Worm (Caenorhabditis elegans) whole organism, L1 larva: Measurements from ENCODE around the gene F34D10.9.

ENCODE experiments used
- C04F5.9 ChIP-seq: sonication (generic microtip); optimal IDR thresholded peaks from 2 replicates; lab custom pipeline; 2016; ENCODE audit warnings: missing genetic modification characterization, missing compliant biosample characterization
- Y116A8C.19 ChIP-seq: sonication (generic microtip); optimal IDR thresholded peaks from 2 replicates; lab custom pipeline; 2016; ENCODE audit warnings: missing compliant biosample characterization, missing genetic modification characterization, borderline replicate concordance
- aha-1 ChIP-seq: fragments of 150-350 bp; optimal IDR thresholded peaks from 2 replicates; lab custom pipeline; 2014; ENCODE audit warnings: missing biosample characterization, missing genetic modification characterization
- ama-1 ChIP-seq: fragments of 150-350 bp; optimal IDR thresholded peaks from 2 replicates; lab custom pipeline; 2014
- blmp-1 ChIP-seq: fragments of 150-350 bp; optimal IDR thresholded peaks from 2 replicates; lab custom pipeline; 2014; ENCODE audit warnings: missing biosample characterization, missing genetic modification characterization
- ceh-63 ChIP-seq: fragments of 200-800 bp; sonication (Bioruptor generic); optimal IDR thresholded peaks from 2 replicates; lab custom pipeline; 2018; ENCODE audit warnings: mild to moderate bottlenecking, missing genetic modification characterization, missing compliant biosample characterization
- ceh-90 ChIP-seq: sonication (generic microtip); optimal IDR thresholded peaks from 2 replicates; lab custom pipeline; 2016; ENCODE audit warnings: missing genetic modification characterization, missing compliant biosample characterization
- ces-1 ChIP-seq: fragments of 150-350 bp; optimal IDR thresholded peaks from 2 replicates; lab custom pipeline; 2014; ENCODE audit warnings: missing biosample characterization, missing genetic modification reagents, missing genetic modification characterization
- dsc-1 ChIP-seq: sonication (generic microtip); optimal IDR thresholded peaks from 2 replicates; lab custom pipeline; 2016; ENCODE audit warnings: mild to moderate bottlenecking, missing genetic modification characterization, missing compliant biosample characterization
- efl-1 ChIP-seq, 4 experiments: fragments of 150-350 bp; optimal IDR thresholded peaks in 3 of 4; peaks in 1 of 4; 1 replicate in 1 of 4; 2 replicates in 3 of 4; lab custom pipeline; 2014; ENCODE audit warnings: missing biosample characterization in 2 of 4, missing genetic modification characterization in 2 of 4, missing genetic modification reagents in 2 of 4
- efl-3 ChIP-seq: fragments of 200-800 bp; sonication (Bioruptor generic); optimal IDR thresholded peaks from 2 replicates; lab custom pipeline; 2018; ENCODE audit warnings: mild to moderate bottlenecking, missing genetic modification characterization, missing compliant biosample characterization
- ets-5 ChIP-seq: fragments of 200-800 bp; sonication (Bioruptor generic); IDR thresholded peaks from 2 replicates; pipeline ENCODE4 v1.3.6; 2022; ENCODE audit warnings: missing genetic modification characterization, missing compliant biosample characterization
- fkh-4 ChIP-seq: sonication (generic microtip); optimal IDR thresholded peaks from 2 replicates; lab custom pipeline; 2016; ENCODE audit warnings: missing compliant biosample characterization, missing genetic modification characterization, borderline replicate concordance
- fkh-8 ChIP-seq: sonication (generic microtip); optimal IDR thresholded peaks from 2 replicates; lab custom pipeline; 2016; ENCODE audit warnings: mild to moderate bottlenecking, missing genetic modification characterization, missing compliant biosample characterization
- grh-1 ChIP-seq: fragments of 200-800 bp; sonication (Bioruptor generic); IDR thresholded peaks from 2 replicates; pipeline ENCODE4 v1.3.6; 2022; ENCODE audit warnings: missing genetic modification reagents, missing genetic modification characterization, missing compliant biosample characterization
- irx-1 ChIP-seq: sonication (generic microtip); optimal IDR thresholded peaks from 2 replicates; lab custom pipeline; 2016; ENCODE audit warnings: missing genetic modification characterization, missing compliant biosample characterization
- jun-1 ChIP-seq: fragments of 150-350 bp; optimal IDR thresholded peaks from 2 replicates; lab custom pipeline; 2014; ENCODE audit warnings: missing biosample characterization, missing genetic modification reagents, missing genetic modification characterization
- lin-13 ChIP-seq: fragments of 150-350 bp; optimal IDR thresholded peaks from 2 replicates; lab custom pipeline; 2014; ENCODE audit warnings: missing biosample characterization, missing genetic modification reagents, missing genetic modification characterization
- lin-14 ChIP-seq: fragments of 200-800 bp; sonication (Bioruptor generic); optimal IDR thresholded peaks from 2 replicates; lab custom pipeline; 2018; ENCODE audit warnings: mild to moderate bottlenecking, missing genetic modification characterization, moderate library complexity, missing compliant biosample characterization
- lin-15B ChIP-seq: fragments of 150-350 bp; sonication (generic microtip); optimal IDR thresholded peaks from 3 replicates; lab custom pipeline; 2014; ENCODE audit warnings: missing biosample characterization, missing genetic modification characterization
- lin-35 ChIP-seq, 2 experiments: fragments of 150-350 bp; optimal IDR thresholded peaks; 2 replicates each; lab custom pipeline; 2014; ENCODE audit warnings: missing biosample characterization in 2 of 2, missing genetic modification characterization in 2 of 2, missing genetic modification reagents in 2 of 2
- lin-39 ChIP-seq: fragments of 150-350 bp; optimal IDR thresholded peaks from 2 replicates; lab custom pipeline; 2014; ENCODE audit warnings: missing biosample characterization, missing genetic modification reagents, missing genetic modification characterization
- lir-3 ChIP-seq: sonication (generic microtip); optimal IDR thresholded peaks from 2 replicates; lab custom pipeline; 2016; ENCODE audit warnings: mild to moderate bottlenecking, missing genetic modification characterization, moderate library complexity, missing compliant biosample characterization; ENCODE audit not compliant: poor library complexity
- lsy-2 ChIP-seq, 2 experiments: fragments of 150-350 bp; optimal IDR thresholded peaks; 2 replicates each; lab custom pipeline; 2014; ENCODE audit warnings: missing biosample characterization in 2 of 2, missing genetic modification characterization in 2 of 2
- mep-1 ChIP-seq: fragments of 150-350 bp; optimal IDR thresholded peaks from 2 replicates; lab custom pipeline; 2014; ENCODE audit warnings: missing biosample characterization, missing genetic modification characterization
- nhr-12 ChIP-seq: sonication (generic microtip); optimal IDR thresholded peaks from 2 replicates; lab custom pipeline; 2017; ENCODE audit warnings: missing biosample characterization, missing genetic modification characterization
- nhr-19 ChIP-seq: fragments of 200-800 bp; sonication (Bioruptor generic); conservative IDR thresholded peaks from 2 replicates; pipeline ENCODE4 v1.3.6; 2022; ENCODE audit warnings: missing genetic modification characterization, missing compliant biosample characterization
- nhr-20 ChIP-seq: sonication (generic microtip); optimal IDR thresholded peaks from 2 replicates; lab custom pipeline; 2016; ENCODE audit warnings: mild to moderate bottlenecking, missing genetic modification characterization, missing compliant biosample characterization
- nhr-237 ChIP-seq: fragments of 150-350 bp; optimal IDR thresholded peaks from 2 replicates; lab custom pipeline; 2014; ENCODE audit warnings: missing biosample characterization, missing genetic modification characterization
- nhr-28 ChIP-seq: fragments of 150-350 bp; optimal IDR thresholded peaks from 2 replicates; lab custom pipeline; 2014; ENCODE audit warnings: missing biosample characterization, missing genetic modification characterization
- nhr-47 ChIP-seq: sonication (generic microtip); optimal IDR thresholded peaks from 2 replicates; lab custom pipeline; 2016; ENCODE audit warnings: mild to moderate bottlenecking, missing genetic modification characterization, moderate library complexity, missing compliant biosample characterization
- nhr-71 ChIP-seq: sonication (generic microtip); optimal IDR thresholded peaks from 2 replicates; lab custom pipeline; 2016; ENCODE audit warnings: mild to moderate bottlenecking, missing genetic modification characterization, moderate library complexity, missing compliant biosample characterization
- nhr-76 ChIP-seq: sonication (generic microtip); optimal IDR thresholded peaks from 2 replicates; lab custom pipeline; 2017; ENCODE audit warnings: missing biosample characterization, missing genetic modification characterization
- nhr-85 ChIP-seq: sonication (generic microtip); peaks from one replicate; lab custom pipeline; 2016; ENCODE audit warnings: missing genetic modification characterization, inconsistent platforms, missing compliant biosample characterization
- nhr-90 ChIP-seq: sonication (generic microtip); optimal IDR thresholded peaks from 2 replicates; lab custom pipeline; 2016; ENCODE audit warnings: mild to moderate bottlenecking, missing genetic modification characterization, missing compliant biosample characterization; ENCODE audit not compliant: poor library complexity
- pqm-1 ChIP-seq: sonication (generic microtip); optimal IDR thresholded peaks from 3 replicates; lab custom pipeline; 2017; ENCODE audit warnings: missing biosample characterization, missing genetic modification characterization
- rnt-1 ChIP-seq: sonication (generic microtip); optimal IDR thresholded peaks from 2 replicates; lab custom pipeline; 2016; ENCODE audit warnings: mild to moderate bottlenecking, missing genetic modification characterization, moderate library complexity, missing compliant biosample characterization
- skn-1 ChIP-seq: fragments of 150-350 bp; optimal IDR thresholded peaks from 2 replicates; lab custom pipeline; 2014; ENCODE audit warnings: missing biosample characterization, missing genetic modification characterization
- snu-23 ChIP-seq: sonication (generic microtip); optimal IDR thresholded peaks from 2 replicates; lab custom pipeline; 2016; ENCODE audit warnings: missing genetic modification characterization, missing compliant biosample characterization
- sptf-1 ChIP-seq: fragments of 150-350 bp; optimal IDR thresholded peaks from 2 replicates; lab custom pipeline; 2014; ENCODE audit warnings: missing biosample characterization, missing genetic modification characterization
- sup-37 ChIP-seq: fragments of 200-800 bp; sonication (Bioruptor generic); optimal IDR thresholded peaks from 2 replicates; lab custom pipeline; 2018; ENCODE audit warnings: mild to moderate bottlenecking, missing genetic modification characterization, missing compliant biosample characterization
- unc-62 ChIP-seq: fragments of 150-350 bp; optimal IDR thresholded peaks from 2 replicates; lab custom pipeline; 2014; ENCODE audit warnings: missing biosample characterization, missing genetic modification reagents, missing genetic modification characterization
- unc-86 ChIP-seq: sonication (generic microtip); optimal IDR thresholded peaks from 2 replicates; lab custom pipeline; 2016; ENCODE audit warnings: missing genetic modification characterization, missing compliant biosample characterization
- unc-98 ChIP-seq: fragments of 200-800 bp; sonication (Bioruptor generic); IDR thresholded peaks from 2 replicates; pipeline ENCODE4 v1.3.6; 2022; ENCODE audit warnings: missing genetic modification characterization, missing compliant biosample characterization
- vab-15 ChIP-seq: sonication (generic microtip); optimal IDR thresholded peaks from 2 replicates; lab custom pipeline; 2017; ENCODE audit warnings: missing genotype, mild to moderate bottlenecking, missing genetic modification characterization, missing compliant biosample characterization
- ztf-4 ChIP-seq: fragments of 150-350 bp; optimal IDR thresholded peaks from 2 replicates; lab custom pipeline; 2014; ENCODE audit warnings: missing biosample characterization, missing genetic modification characterization

The F34D10.9 gene

ce11 chrIII:3694572-3694971 lies 34.8 kb downstream of the F34D10.9 start, which contains the start of gene npr-15:
Gene npr-15 (minus strand): TSS chrIII:3694672.
- TF ChIP-seq lin-14 (GFP tag; lab: Kevin White, UChicago) (no peak), nhr-28 (tag; lab: Kevin White, UChicago) (no peak), grh-1 (no peak), rnt-1 (tag; lab: Kevin White, UChicago) (no peak), Y116A8C.19 (tag; lab: Kevin White, UChicago) (no peak), efl-3 (GFP tag; lab: Kevin White, UChicago) (no peak), nhr-47 (tag; lab: Kevin White, UChicago) (no peak), lin-15B (no peak)

ce11 chrIII:3692516-3692915 lies 36.9 kb downstream of the F34D10.9 start:
- TF ChIP-seq unc-86 (tag; lab: Kevin White, UChicago) (no peak), Y116A8C.19 (tag; lab: Kevin White, UChicago) (no peak), efl-1 (optimal IDR thresholded peaks at IDR 0.05; lab: Kevin White, UChicago) (no peak), efl-1 (GFP tag; optimal IDR thresholded peaks at IDR 0.05 in 1 of 2; lab: Kevin White, UChicago) (peak in 1 of 2 experiments; percentile 73), lin-14 (GFP tag; lab: Kevin White, UChicago) (peak; percentile 33)

ce11 chrIII:3682869-3683403 lies 46.5 kb downstream of the F34D10.9 start:
- TF ChIP-seq ceh-90 (no peak), ztf-4 (tag; lab: Kevin White, UChicago) (no peak), lin-39 (no peak), ama-1 (lab: Kevin White, UChicago) (no peak), fkh-8 (tag; lab: Kevin White, UChicago) (no peak), nhr-19 (GFP tag; lab: Robert Waterston, UW) (no peak), grh-1 (no peak), nhr-237 (tag; lab: Kevin White, UChicago) (no peak), nhr-12 (no peak), unc-98 (no peak), nhr-76 (no peak), pqm-1 (tag; lab: Kevin White, UChicago) (no peak), fkh-4 (tag; lab: Kevin White, UChicago) (no peak)

ce11 chrIII:3681351-3681938 lies 48.0 kb downstream of the F34D10.9 start:
- TF ChIP-seq unc-98 = no peak
- no peak for TF ChIP-seq nhr-90 (tag; lab: Kevin White, UChicago)
- peak; percentile 51 for TF ChIP-seq lin-14 (GFP tag; lab: Kevin White, UChicago)
- no peak for TF ChIP-seq unc-86 (tag; lab: Kevin White, UChicago)
- TF ChIP-seq efl-1 (optimal IDR thresholded peaks at IDR 0.05; lab: Kevin White, UChicago) = no peak
- no peak for TF ChIP-seq efl-1 (GFP tag; optimal IDR thresholded peaks at IDR 0.05 in 1 of 2; lab: Kevin White, UChicago)
- TF ChIP-seq skn-1 = no peak
- TF ChIP-seq irx-1 (tag; lab: Kevin White, UChicago) = no peak
- no peak for TF ChIP-seq lir-3
- TF ChIP-seq jun-1 (tag; lab: Kevin White, UChicago) = no peak
- TF ChIP-seq nhr-47 (tag; lab: Kevin White, UChicago) = peak; percentile 16
- TF ChIP-seq unc-62 (GFP tag; lab: Kevin White, UChicago) = no peak
- no peak for TF ChIP-seq nhr-20 (tag; lab: Kevin White, UChicago)
- no peak for TF ChIP-seq nhr-71
- no peak for TF ChIP-seq ceh-63 (GFP tag; lab: Kevin White, UChicago)
- no peak for TF ChIP-seq mep-1 (tag; lab: Kevin White, UChicago)
- TF ChIP-seq lin-13 (GFP tag; lab: Kevin White, UChicago) = no peak
- TF ChIP-seq snu-23 (GFP tag; lab: Kevin White, UChicago) = no peak
- peak; percentile 93 for TF ChIP-seq blmp-1 (tag; lab: Kevin White, UChicago)
- no peak for TF ChIP-seq C04F5.9 (tag; lab: Kevin White, UChicago)
- TF ChIP-seq ces-1 (GFP tag; lab: Kevin White, UChicago) = no peak
- TF ChIP-seq vab-15 = no peak
- TF ChIP-seq nhr-85 (tag; lab: Kevin White, UChicago) = no peak
- no peak for TF ChIP-seq sptf-1
- peak; percentile 24 for TF ChIP-seq dsc-1 (tag; lab: Kevin White, UChicago)
- TF ChIP-seq lin-39 = no peak
- no peak for TF ChIP-seq ets-5
- TF ChIP-seq pqm-1 (tag; lab: Kevin White, UChicago) = no peak
- no peak for TF ChIP-seq aha-1 (tag; lab: Kevin White, UChicago)
- no peak for TF ChIP-seq lsy-2 (tag; optimal IDR thresholded peaks at IDR 0.05; lab: Kevin White, UChicago)
- no peak for TF ChIP-seq sup-37 (GFP tag; lab: Kevin White, UChicago)
- TF ChIP-seq lin-35 (GFP tag; optimal IDR thresholded peaks at IDR 0.05; lab: Kevin White, UChicago) = no peak
